Fruit fly (Drosophila melanogaster) Kc167 (cell line): Measurements from ENCODE around the gene CG31676.

ENCODE experiments used
- Myc ChIP-seq: fragments of >200 bp; optimal IDR thresholded peaks from 2 replicates; lab custom pipeline; 2017; ENCODE audit warnings: missing external identifiers
- Sin3A ChIP-seq: fragments of >200 bp; optimal IDR thresholded peaks from 2 replicates; lab custom pipeline; 2018; ENCODE audit warnings: missing external identifiers
- h ChIP-seq: fragments of >200 bp; optimal IDR thresholded peaks from 3 replicates; lab custom pipeline; 2018; ENCODE audit warnings: missing external identifiers
- psq ChIP-seq: fragments of >200 bp; optimal IDR thresholded peaks from 2 replicates; lab custom pipeline; 2017; ENCODE audit warnings: missing external identifiers
- ttk ChIP-seq: sonication (Bioruptor generic); optimal IDR thresholded peaks from 2 replicates; lab custom pipeline; 2017; ENCODE audit warnings: missing external identifiers

DNA sequence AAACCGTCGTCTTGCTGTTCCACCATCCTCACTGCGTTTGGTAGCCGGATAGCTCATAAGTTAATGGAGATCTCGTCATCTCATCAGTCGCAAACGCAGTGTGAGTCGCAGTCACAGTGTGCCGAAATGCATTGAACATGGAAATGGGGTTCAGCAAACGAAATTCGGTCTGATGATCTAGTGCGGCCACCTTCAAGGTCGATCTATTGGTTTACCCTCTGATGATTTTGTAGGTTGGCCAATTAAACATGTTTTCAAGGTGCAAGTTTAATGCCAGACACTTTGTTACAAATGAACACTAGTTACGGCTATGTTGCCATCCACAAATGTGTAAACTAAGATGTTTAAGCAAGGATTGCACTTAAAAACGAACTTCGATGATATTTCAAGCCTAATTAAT, 37.7 kb upstream of the CG31676 start:
- TF ChIP-seq Myc = no peak
- no peak for TF ChIP-seq Sin3A
- no peak for TF ChIP-seq psq
- TF ChIP-seq h = no peak
- TF ChIP-seq ttk (lab: Kevin White, UChicago) = no peak
